Worm (Caenorhabditis elegans) whole organism, L4/young adult: Measurements from ENCODE around the gene kin-16.
"Not testable (repeated sequence)": the region's sequence is repeated elsewhere in the genome, so short reads cannot be mapped to it uniquely, and the experiment has no call there.

Experiments used
- W03F9.2 ChIP-seq: fragments of 150-350 bp; optimal IDR thresholded peaks from 2 replicates; lab custom pipeline; 2014; ENCODE audit warnings: missing biosample characterization, missing genetic modification characterization
- dao-5 ChIP-seq: sonication (generic microtip); optimal IDR thresholded peaks from 2 replicates; lab custom pipeline; 2016; ENCODE audit warnings: missing genotype, missing genetic modification characterization, moderate library complexity, missing compliant biosample characterization
- him-1 ChIP-seq: sonication (generic microtip); optimal IDR thresholded peaks from 2 replicates; lab custom pipeline; 2016; ENCODE audit warnings: missing genotype, missing genetic modification reagents, missing genetic modification characterization, missing compliant biosample characterization

The kin-16 gene

DNA sequence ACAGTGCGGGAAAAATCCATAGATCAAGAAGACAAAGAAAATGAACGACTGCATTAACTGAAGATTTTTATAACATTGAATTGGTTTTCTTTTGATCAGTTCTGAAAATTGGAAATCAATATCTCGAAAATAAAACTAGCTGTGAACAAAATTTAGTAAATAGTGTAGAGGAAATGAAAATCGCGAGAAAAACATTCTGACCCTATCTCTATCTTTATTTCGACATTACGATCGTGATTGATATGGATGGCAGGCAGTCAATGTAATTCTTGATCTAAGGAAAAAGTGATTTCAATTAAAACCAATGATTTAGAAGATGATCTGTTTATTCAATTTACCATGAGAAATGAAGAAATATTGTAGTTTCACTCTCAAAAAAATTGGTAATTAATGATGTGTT is at the start of gene kin-16:
kin-16 (minus strand) TSS at position 101 of the 400 bp plus-strand sequence.
- TF ChIP-seq dao-5 (tag; lab: Kevin White, UChicago) (no peak), W03F9.2 (tag; lab: Kevin White, UChicago) (no peak)

DNA sequence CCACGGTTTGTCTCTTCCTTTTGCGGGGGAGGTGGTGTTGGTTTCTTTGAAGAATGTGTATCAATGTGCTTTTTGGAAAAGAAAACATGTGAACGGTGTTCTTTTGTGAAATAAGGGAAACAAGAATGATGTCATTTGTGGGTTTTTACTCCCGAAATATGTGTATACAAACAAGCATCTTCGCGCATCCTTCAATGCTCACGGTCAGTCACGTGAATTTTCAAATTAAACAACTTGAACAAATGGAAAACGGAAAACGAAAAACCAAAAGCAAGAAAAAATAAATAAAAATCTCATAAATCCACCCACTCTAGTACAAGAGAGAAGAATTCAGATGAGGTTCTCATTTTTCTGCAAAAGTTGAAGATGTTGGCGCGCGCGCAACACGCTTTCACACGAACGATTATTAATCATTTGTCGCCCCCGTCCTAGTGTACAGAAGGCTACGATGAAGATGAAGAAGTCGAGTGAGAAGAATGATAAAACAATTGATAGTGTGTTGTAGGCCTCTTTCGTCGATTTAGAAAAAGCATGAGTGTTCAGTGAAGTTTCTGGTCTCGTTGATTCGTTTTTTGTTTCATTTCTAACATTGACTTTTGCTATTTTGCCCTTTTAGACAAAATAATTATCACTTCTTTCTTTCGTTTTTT is 49.3 kb upstream of the kin-16 start:
- TF ChIP-seq W03F9.2 (tag; lab: Kevin White, UChicago): no peak
- no peak for TF ChIP-seq him-1 (tag; lab: Kevin White, UChicago)
- TF ChIP-seq dao-5 (tag; lab: Kevin White, UChicago): no peak

- TF ChIP-seq dao-5 (tag; lab: Kevin White, UChicago): no peak
These were observed 47.4 kb upstream of the kin-16 start for ce11 chrII:9483342-9483741.

- TF ChIP-seq dao-5 (tag; lab: Kevin White, UChicago): no peak
- no peak for TF ChIP-seq him-1 (tag; lab: Kevin White, UChicago)
- TF ChIP-seq W03F9.2 (tag; lab: Kevin White, UChicago): no peak
These were observed 46.6 kb upstream of the kin-16 start for ce11 chrII:9482529-9482928.

- TF ChIP-seq dao-5 (tag; lab: Kevin White, UChicago) (no peak), W03F9.2 (tag; lab: Kevin White, UChicago) (no peak), him-1 (tag; lab: Kevin White, UChicago) (no peak)
These were observed 45.5 kb upstream of the kin-16 start for ce11 chrII:9481427-9481826.

DNA sequence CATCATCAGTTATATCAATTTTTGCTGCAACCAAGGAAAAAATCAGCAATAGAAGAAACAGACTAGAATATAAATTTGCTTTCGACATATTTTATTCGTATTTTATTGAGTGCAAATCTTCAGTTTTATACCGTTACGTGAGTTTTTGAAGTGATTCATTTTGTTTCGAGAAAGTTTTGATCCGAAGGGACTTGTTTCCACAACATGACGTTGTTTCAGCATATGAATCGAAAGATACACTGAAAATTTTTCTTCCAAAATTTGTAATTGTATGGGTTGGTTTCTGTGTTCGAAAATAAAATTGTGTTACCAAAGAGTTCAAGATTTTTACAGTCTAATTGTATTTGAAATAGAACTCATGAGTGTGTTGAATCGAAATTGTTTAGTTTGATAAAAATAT is 44.1 kb upstream of the kin-16 start, which contains the start of gene T19H5.7:
T19H5.7 (minus strand) TSS at position 101 of the 400 bp plus-strand sequence.
- no peak for TF ChIP-seq him-1 (tag; lab: Kevin White, UChicago)
- no peak for TF ChIP-seq dao-5 (tag; lab: Kevin White, UChicago)
- TF ChIP-seq W03F9.2 (tag; lab: Kevin White, UChicago): no peak

ce11 chrII:9477567-9477966 is 41.7 kb upstream of the kin-16 start, which contains the start of gene chil-27:
chil-27 (plus strand) TSS chrII:9477867.
- TF ChIP-seq dao-5 (tag; lab: Kevin White, UChicago) (no peak), W03F9.2 (tag; lab: Kevin White, UChicago) (no peak), him-1 (tag; lab: Kevin White, UChicago) (no peak)

ce11 chrII:9474367-9475105 is 38.6 kb upstream of the kin-16 start, which contains the start of the genes chil-25 and chil-26:
chil-25 (minus strand) TSS chrII:9474467.
chil-26 (plus strand) TSS chrII:9475055.
- no peak for TF ChIP-seq W03F9.2 (tag; lab: Kevin White, UChicago)

- no peak for TF ChIP-seq dao-5 (tag; lab: Kevin White, UChicago)
- TF ChIP-seq W03F9.2 (tag; lab: Kevin White, UChicago): no peak
- no peak for TF ChIP-seq him-1 (tag; lab: Kevin White, UChicago)
These were observed 34.1 kb upstream of the kin-16 start, which contains the start of gene T19H5.6 for ce11 chrII:9470027-9470426. T19H5.6 (minus strand) TSS chrII:9470221.

ce11 chrII:9468414-9468813 is 32.5 kb upstream of the kin-16 start, which contains the start of gene chil-23:
chil-23 (minus strand) TSS chrII:9468611.
- TF ChIP-seq W03F9.2 (tag; lab: Kevin White, UChicago): no peak
- TF ChIP-seq dao-5 (tag; lab: Kevin White, UChicago): no peak
- TF ChIP-seq him-1 (tag; lab: Kevin White, UChicago): no peak

- TF ChIP-seq him-1 (tag; lab: Kevin White, UChicago): no peak
These were observed 30.2 kb upstream of the kin-16 start, which contains the start of gene chil-22 for ce11 chrII:9466095-9466494. chil-22 (minus strand) TSS chrII:9466195.

DNA sequence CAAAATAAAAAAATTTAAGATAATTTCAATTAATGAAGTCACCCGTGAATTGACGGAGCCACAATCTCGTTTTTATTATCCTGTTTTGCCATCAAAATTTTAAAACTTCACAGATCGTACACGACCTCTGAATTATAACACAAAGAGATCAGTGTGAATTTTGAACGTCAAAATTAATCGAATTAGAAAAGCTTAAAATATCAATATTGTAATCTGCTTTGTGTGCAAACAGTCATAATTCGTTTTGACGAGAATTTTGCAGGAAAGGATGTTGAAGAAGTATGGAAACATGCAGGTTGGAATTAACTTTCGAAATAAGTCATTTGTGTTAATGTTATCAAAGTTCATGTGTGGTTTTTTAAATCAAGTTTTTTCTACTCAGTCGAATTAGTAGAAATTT is 26.0 kb upstream of the kin-16 start, which contains the start of gene chil-21:
chil-21 (minus strand) TSS at position 101 of the 400 bp plus-strand sequence.
- TF ChIP-seq W03F9.2, dao-5, him-1 (tag; lab: Kevin White, UChicago): not testable (repeated sequence)

ce11 chrII:9459462-9459861 is 23.6 kb upstream of the kin-16 start, which contains the start of gene R09D1.14:
R09D1.14 (minus strand) TSS chrII:9459562.
- TF ChIP-seq him-1, dao-5, W03F9.2 (tag; lab: Kevin White, UChicago): not testable (repeated sequence)
